Fruit fly (Drosophila melanogaster): ENCODE measurements around the gene CG11052.

Gene CG11052

DNA sequence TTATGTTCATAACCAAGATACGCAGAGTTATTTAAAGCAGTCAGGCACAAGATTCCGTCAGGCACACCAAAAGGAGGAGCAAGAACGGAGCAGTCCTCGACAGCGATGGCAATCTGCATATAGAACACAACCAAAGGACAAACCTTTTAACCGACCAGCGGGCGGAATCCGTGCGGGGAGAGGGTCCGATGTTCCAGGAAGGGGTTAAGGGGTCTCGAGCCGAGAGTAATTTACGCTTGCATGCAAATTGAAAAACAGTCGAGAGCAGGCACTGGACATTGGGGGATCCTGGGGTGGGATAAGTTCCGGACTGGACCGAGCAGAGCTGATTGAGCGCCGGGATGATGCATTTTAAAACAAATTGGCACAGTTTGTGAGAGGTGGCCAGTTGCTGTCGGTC lies 38.5 kb downstream of the CG11052 start:
- no peak for TF ChIP-seq GATAd (GFP tag; optimal IDR thresholded peaks at IDR 0.05)
- no peak for TF ChIP-seq br (GFP tag; optimal IDR thresholded peaks at IDR 0.05)
- TF ChIP-seq Mio (GFP tag; optimal IDR thresholded peaks at IDR 0.05) = no peak
- TF ChIP-seq ey (GFP tag; optimal IDR thresholded peaks at IDR 0.05) = no peak
- no peak for TF ChIP-seq usp (GFP tag; optimal IDR thresholded peaks at IDR 0.05)
- no peak for TF ChIP-seq tai (GFP tag; optimal IDR thresholded peaks at IDR 0.05)
- TF ChIP-seq sv (GFP tag; optimal IDR thresholded peaks at IDR 0.05) = no peak
- TF ChIP-seq jim (GFP tag; optimal IDR thresholded peaks at IDR 0.05) = no peak
- TF ChIP-seq Rel (GFP tag; optimal IDR thresholded peaks at IDR 0.05) = no peak
- no peak for TF ChIP-seq Rel (tag; optimal IDR thresholded peaks at IDR 0.05)
- no peak for TF ChIP-seq Hr83 (GFP tag; optimal IDR thresholded peaks at IDR 0.05; ENCODE audit: poor library complexity, severe bottlenecking)
- no peak for TF ChIP-seq Abd-B (GFP tag; optimal IDR thresholded peaks at IDR 0.05)
- no peak for TF ChIP-seq dl (GFP tag; optimal IDR thresholded peaks at IDR 0.05; ENCODE audit: insufficient read depth in 1 of 2, partially characterized antibody in 2 of 2)
- no peak for TF ChIP-seq fru (GFP tag; optimal IDR thresholded peaks at IDR 0.05)
- TF ChIP-seq psq (GFP tag; optimal IDR thresholded peaks at IDR 0.05) = no peak
- no peak for TF ChIP-seq lola (GFP tag; optimal IDR thresholded peaks at IDR 0.05)
- TF ChIP-seq CG9705 (GFP tag; optimal IDR thresholded peaks at IDR 0.05) = no peak
- TF ChIP-seq HLH106 (tag; optimal IDR thresholded peaks at IDR 0.05) = no peak
- TF ChIP-seq rgr (GFP tag; optimal IDR thresholded peaks at IDR 0.05) = no peak
- TF ChIP-seq N (GFP tag; optimal IDR thresholded peaks at IDR 0.05) = no peak

DNA sequence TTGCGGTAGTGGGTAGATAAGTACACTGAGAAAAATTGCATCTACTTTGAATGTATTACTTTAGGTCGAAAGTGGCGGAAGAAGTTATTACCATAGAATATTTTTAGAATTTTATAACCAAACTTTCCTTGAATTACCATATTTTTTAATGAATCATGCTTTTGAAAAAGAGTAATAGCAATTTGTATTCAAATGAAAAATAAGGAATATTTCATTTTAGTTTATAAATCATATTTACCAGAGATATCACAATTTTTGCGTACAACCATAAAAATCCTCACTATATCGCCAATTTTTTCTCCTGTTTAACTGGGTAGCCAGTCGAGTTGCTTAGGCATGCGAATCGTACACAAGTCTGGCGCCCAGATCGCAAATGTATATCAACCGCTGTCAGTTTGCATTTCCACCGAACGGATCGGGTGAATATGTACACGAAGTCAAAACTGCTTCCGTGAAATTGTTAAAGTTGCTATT lies 39.4 kb downstream of the CG11052 start:
- TF ChIP-seq N (GFP tag; optimal IDR thresholded peaks at IDR 0.05) = no peak
- TF ChIP-seq usp (GFP tag; optimal IDR thresholded peaks at IDR 0.05) = no peak
- TF ChIP-seq Dif (GFP tag; optimal IDR thresholded peaks at IDR 0.05; ENCODE audit: partially characterized antibody) = no peak
- TF ChIP-seq jim (GFP tag; optimal IDR thresholded peaks at IDR 0.05) = no peak
- no peak for TF ChIP-seq dsf (GFP tag; optimal IDR thresholded peaks at IDR 0.05; ENCODE audit: borderline replicate concordance)
- no peak for TF ChIP-seq Myc (optimal IDR thresholded peaks at IDR 0.05)
- TF ChIP-seq br (GFP tag; optimal IDR thresholded peaks at IDR 0.05) = peak; percentile 42
- TF ChIP-seq foxo (GFP tag; optimal IDR thresholded peaks at IDR 0.05) = peak in 1 of 2 experiments; percentile 62
- TF ChIP-seq brk (GFP tag; optimal IDR thresholded peaks at IDR 0.05) = no peak
- TF ChIP-seq Sp1 (GFP tag; optimal IDR thresholded peaks at IDR 0.05) = peak; percentile 58
- no peak for TF ChIP-seq sage (GFP tag; optimal IDR thresholded peaks at IDR 0.05)
- no peak for TF ChIP-seq CG9705 (GFP tag; optimal IDR thresholded peaks at IDR 0.05)
- TF ChIP-seq rgr (GFP tag; optimal IDR thresholded peaks at IDR 0.05) = peak; percentile 50
- TF ChIP-seq Dfd (GFP tag; optimal IDR thresholded peaks at IDR 0.05) = no peak
- TF ChIP-seq OdsH (GFP tag; optimal IDR thresholded peaks at IDR 0.05) = peak; percentile 44
- TF ChIP-seq Mio (GFP tag; optimal IDR thresholded peaks at IDR 0.05) = no peak
- no peak for TF ChIP-seq Rel (GFP tag; optimal IDR thresholded peaks at IDR 0.05)
- no peak for TF ChIP-seq Rel (tag; optimal IDR thresholded peaks at IDR 0.05)
- TF ChIP-seq dmrt93B (GFP tag; optimal IDR thresholded peaks at IDR 0.05) = peak; percentile 32
- no peak for TF ChIP-seq Hr83 (GFP tag; optimal IDR thresholded peaks at IDR 0.05; ENCODE audit: poor library complexity, severe bottlenecking)
- TF ChIP-seq sv (GFP tag; optimal IDR thresholded peaks at IDR 0.05) = no peak
- TF ChIP-seq pan (optimal IDR thresholded peaks at IDR 0.05) = no peak
- TF ChIP-seq HLH106 (tag; optimal IDR thresholded peaks at IDR 0.05) = peak; percentile 68
- TF ChIP-seq CrebA (GFP tag; optimal IDR thresholded peaks at IDR 0.05; ENCODE audit: borderline replicate concordance) = no peak
- TF ChIP-seq Vsx2 (GFP tag; optimal IDR thresholded peaks at IDR 0.05; ENCODE audit: partially characterized antibody) = no peak
- peak; percentile 58 for TF ChIP-seq h (GFP tag; optimal IDR thresholded peaks at IDR 0.05)
- peak; percentile 31 for TF ChIP-seq psq (GFP tag; optimal IDR thresholded peaks at IDR 0.05)
- TF ChIP-seq Hr78 (GFP tag; optimal IDR thresholded peaks at IDR 0.05) = no peak
- no peak for TF ChIP-seq Abd-B (GFP tag; optimal IDR thresholded peaks at IDR 0.05)
- no peak for TF ChIP-seq tai (GFP tag; optimal IDR thresholded peaks at IDR 0.05)
- peak; percentile 49 for TF ChIP-seq ey (GFP tag; optimal IDR thresholded peaks at IDR 0.05)
- no peak for TF ChIP-seq dl (GFP tag; optimal IDR thresholded peaks at IDR 0.05; ENCODE audit: insufficient read depth in 1 of 2, partially characterized antibody in 2 of 2)
- TF ChIP-seq Jra (GFP tag; optimal IDR thresholded peaks at IDR 0.05) = no peak
- no peak for TF ChIP-seq CG32264 (GFP tag; optimal IDR thresholded peaks at IDR 0.05)
- no peak for TF ChIP-seq GATAd (GFP tag; optimal IDR thresholded peaks at IDR 0.05)
- peak; percentile 62 for TF ChIP-seq fru (GFP tag; optimal IDR thresholded peaks at IDR 0.05)
- no peak for TF ChIP-seq lola (GFP tag; optimal IDR thresholded peaks at IDR 0.05)
- TF ChIP-seq Hnf4 (GFP tag; optimal IDR thresholded peaks at IDR 0.05) = peak; percentile 33
- peak; percentile 3 for TF ChIP-seq woc (GFP tag; optimal IDR thresholded peaks at IDR 0.05)

All from whole organism, wandering third instar larva.